Fruit fly (Drosophila melanogaster): ENCODE data around the gene CG14537.

- TF ChIP-seq CG14711 (tag; optimal IDR thresholded peaks at IDR 0.05) (no peak), CG7101 (tag; optimal IDR thresholded peaks at IDR 0.05) (no peak), kay (GFP tag; ENCODE audit: borderline replicate concordance) (no peak), Hr96 (GFP tag; optimal IDR thresholded peaks at IDR 0.05) (peak; percentile 1), tj (GFP tag; optimal IDR thresholded peaks at IDR 0.05) (no peak), CG12768 (GFP tag; optimal IDR thresholded peaks at IDR 0.05) (no peak), CG11617 (GFP tag; optimal IDR thresholded peaks at IDR 0.05) (no peak), cnc (optimal IDR thresholded peaks at IDR 0.05) (no peak), toe (GFP tag; optimal IDR thresholded peaks at IDR 0.05) (no peak), Clk (GFP tag; optimal IDR thresholded peaks at IDR 0.05) (no peak), ovo (GFP tag; optimal IDR thresholded peaks at IDR 0.05) (no peak)
Observed at dm6 chr2L:7833238-7833637, 7.0 kb upstream of the CG14537 start.

All from whole organism, adult.